Worm (Caenorhabditis elegans) whole organism, L4 larva: ENCODE results near the gene ugt-49.

Source experiments
- ama-1 ChIP-seq: fragments of 150-350 bp; optimal IDR thresholded peaks from 2 replicates; lab custom pipeline; 2014; ENCODE audit warnings: inconsistent platforms, mixed read lengths
- dve-1 ChIP-seq: sonication (generic microtip); optimal IDR thresholded peaks from 2 replicates; lab custom pipeline; 2017; ENCODE audit warnings: antibody characterized with exemption, mild to moderate bottlenecking, missing genetic modification characterization, missing compliant biosample characterization; ENCODE audit not compliant: insufficient read depth
- fkh-10 ChIP-seq: fragments of 150-350 bp; optimal IDR thresholded peaks from 2 replicates; lab custom pipeline; 2014; ENCODE audit warnings: missing biosample characterization, missing genetic modification reagents, missing genetic modification characterization
- lin-13 ChIP-seq: fragments of 150-350 bp; optimal IDR thresholded peaks from 2 replicates; lab custom pipeline; 2014; ENCODE audit warnings: missing biosample characterization, missing genetic modification reagents, missing genetic modification characterization
- lir-3 ChIP-seq: sonication (generic microtip); optimal IDR thresholded peaks from 2 replicates; lab custom pipeline; 2016; ENCODE audit warnings: mild to moderate bottlenecking, missing genetic modification characterization, missing compliant biosample characterization
- nhr-28 ChIP-seq: fragments of 150-350 bp; optimal IDR thresholded peaks from 2 replicates; lab custom pipeline; 2014; ENCODE audit warnings: missing biosample characterization, missing genetic modification characterization
- nhr-42 ChIP-seq: fragments of 200-800 bp; sonication (Bioruptor generic); IDR thresholded peaks from 2 replicates; pipeline ENCODE4 v1.3.6; 2022; ENCODE audit warnings: missing genetic modification characterization, missing compliant biosample characterization
- snpc-4 ChIP-seq: fragments of 150-350 bp; optimal IDR thresholded peaks from 2 replicates; lab custom pipeline; 2014; ENCODE audit warnings: missing biosample characterization, missing genetic modification characterization
- spr-3 ChIP-seq: fragments of 200-800 bp; sonication (Bioruptor generic); optimal IDR thresholded peaks from 2 replicates; lab custom pipeline; 2018; ENCODE audit warnings: mild to moderate bottlenecking, missing genetic modification characterization, missing compliant biosample characterization
- unc-62 ChIP-seq, 3 experiments: fragments of 150-350 bp in 1 of 3; sonication (generic microtip); optimal IDR thresholded peaks in 2 of 3; peaks in 1 of 3; 1 replicate in 1 of 3; 2 replicates in 2 of 3; lab custom pipeline; 2014 to 2017; ENCODE audit warnings: missing biosample characterization in 3 of 3, missing genetic modification characterization in 3 of 3, missing genetic modification reagents in 3 of 3, missing genotype in 1 of 3
- zag-1 ChIP-seq: fragments of 150-350 bp; optimal IDR thresholded peaks from 2 replicates; lab custom pipeline; 2014; ENCODE audit warnings: missing biosample characterization, missing genetic modification characterization

DNA sequence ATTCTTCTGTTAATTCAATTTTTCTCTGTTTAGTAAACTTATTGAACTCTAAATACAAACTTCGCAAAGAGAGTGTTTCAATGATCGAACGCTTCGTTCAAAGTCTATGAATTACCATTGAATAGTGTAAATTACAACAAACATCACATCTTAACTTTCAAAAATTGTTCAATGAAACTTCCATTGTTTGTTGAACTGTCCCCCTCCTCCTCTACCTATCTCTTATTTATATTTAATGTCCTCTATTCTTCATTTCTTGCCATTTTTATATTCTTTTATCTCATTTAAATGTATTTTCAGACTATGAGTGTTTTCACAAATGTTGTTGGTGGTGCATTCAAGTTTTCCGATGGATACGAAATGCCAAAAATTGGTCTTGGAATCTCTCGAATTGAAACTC is 32.9 kb upstream of the ugt-49 start, which contains the start of gene K07C5.2:
- TF ChIP-seq fkh-10 (GFP tag; lab: Kevin White, UChicago), result no peak
- no peak for TF ChIP-seq lin-13 (GFP tag; lab: Kevin White, UChicago)
- TF ChIP-seq zag-1 (tag; lab: Kevin White, UChicago), result no peak
- TF ChIP-seq nhr-42 (GFP tag; lab: Robert Waterston, UW), result no peak
- no peak for TF ChIP-seq dve-1 (tag; lab: Kevin White, UChicago)
- TF ChIP-seq nhr-28 (tag; lab: Kevin White, UChicago), result no peak
- TF ChIP-seq spr-3, result no peak
- no peak for TF ChIP-seq snpc-4 (tag; lab: Kevin White, UChicago)
- no peak for TF ChIP-seq ama-1 (lab: Kevin White, UChicago)
- TF ChIP-seq lir-3 (tag; lab: Kevin White, UChicago), result no peak
- no peak for TF ChIP-seq unc-62 (GFP tag; optimal IDR thresholded peaks at IDR 0.05 in 1 of 2; lab: Kevin White, UChicago)
- no peak for TF ChIP-seq unc-62 (tag; optimal IDR thresholded peaks at IDR 0.05; lab: Kevin White, UChicago)
